Fruit fly (Drosophila melanogaster) whole organism, adult: ENCODE data around the gene Chsy.
A peak's percentile ranks its signal among the peaks of the same experiment; 100 is the strongest.

Experiments
- CG11617 ChIP-seq: fragments of 200-800 bp; sonication (Bioruptor generic); optimal IDR thresholded peaks from 2 replicates; lab custom pipeline; 2017; ENCODE audit warnings: mild to moderate bottlenecking, missing biosample characterization, missing genetic modification reagents, missing genetic modification characterization
- CG12768 ChIP-seq: fragments of 200-800 bp; sonication (Bioruptor generic); optimal IDR thresholded peaks from 2 replicates; lab custom pipeline; 2017; ENCODE audit warnings: missing biosample characterization, missing genetic modification characterization, mild to moderate bottlenecking, moderate library complexity, missing genetic modification reagents
- CG14711 ChIP-seq: fragments of 200-800 bp; sonication (Bioruptor generic); optimal IDR thresholded peaks from 2 replicates; lab custom pipeline; 2018; ENCODE audit warnings: missing biosample characterization, mild to moderate bottlenecking, missing genetic modification characterization, moderate library complexity
- CG1620 ChIP-seq: fragments of 200-800 bp; sonication (Bioruptor generic); optimal IDR thresholded peaks from 2 replicates; lab custom pipeline; 2016; ENCODE audit warnings: missing biosample characterization, missing genetic modification characterization
- CG33017 ChIP-seq: fragments of 200-800 bp; sonication (Bioruptor generic); optimal IDR thresholded peaks from 2 replicates; lab custom pipeline; 2018; ENCODE audit warnings: missing biosample characterization, mild to moderate bottlenecking, missing genetic modification characterization, moderate library complexity
- CG5204 ChIP-seq: fragments of 200-800 bp; sonication (Bioruptor generic); optimal IDR thresholded peaks from 2 replicates; lab custom pipeline; 2016; ENCODE audit warnings: missing biosample characterization, missing genetic modification characterization
- CG7045 ChIP-seq: fragments of 200-800 bp; sonication (Bioruptor generic); optimal IDR thresholded peaks from 2 replicates; lab custom pipeline; 2017; ENCODE audit warnings: missing biosample characterization, mild to moderate bottlenecking, missing genetic modification characterization
- CG7101 ChIP-seq: fragments of 200-800 bp; sonication (Bioruptor generic); optimal IDR thresholded peaks from 2 replicates; lab custom pipeline; 2018; ENCODE audit warnings: missing biosample characterization, mild to moderate bottlenecking, missing genetic modification characterization, moderate library complexity
- Clk ChIP-seq: fragments of 200-800 bp; sonication (Bioruptor generic); optimal IDR thresholded peaks from 2 replicates; lab custom pipeline; 2017; ENCODE audit warnings: missing biosample characterization, missing genetic modification characterization
- Crg-1 ChIP-seq: fragments of 200-800 bp; sonication (Bioruptor generic); optimal IDR thresholded peaks from 2 replicates; lab custom pipeline; 2016; ENCODE audit warnings: missing biosample characterization, missing genetic modification characterization
- Hr96 ChIP-seq: fragments of 200-800 bp; sonication (Bioruptor generic); optimal IDR thresholded peaks from 2 replicates; lab custom pipeline; 2016; ENCODE audit warnings: missing biosample characterization, missing genetic modification characterization
- Mnt ChIP-seq: fragments of 200-800 bp; sonication (Bioruptor generic); optimal IDR thresholded peaks from 2 replicates; lab custom pipeline; 2016; ENCODE audit warnings: missing biosample characterization, mild to moderate bottlenecking, missing genetic modification characterization
- bab1 ChIP-seq: fragments of 200-800 bp; sonication (Bioruptor generic); optimal IDR thresholded peaks from 3 replicates; lab custom pipeline; 2019; ENCODE audit warnings: missing biosample characterization, mild to moderate bottlenecking, missing genetic modification characterization, moderate library complexity
- cic ChIP-seq: fragments of 200-800 bp; sonication (Bioruptor generic); optimal IDR thresholded peaks from 2 replicates; lab custom pipeline; 2017; ENCODE audit warnings: missing biosample characterization, mild to moderate bottlenecking, missing genetic modification characterization, moderate library complexity
- cnc ChIP-seq, 2 experiments: fragments of >200 bp; optimal IDR thresholded peaks; 2 replicates each; lab custom pipeline; 2017
- kay ChIP-seq: fragments of 200-800 bp; sonication (Bioruptor generic); peaks from one replicate; lab custom pipeline; 2016; ENCODE audit warnings: missing biosample characterization, missing genetic modification characterization, borderline replicate concordance
- ovo ChIP-seq: fragments of 200-800 bp; sonication (Bioruptor generic); optimal IDR thresholded peaks from 2 replicates; lab custom pipeline; 2016; ENCODE audit warnings: missing biosample characterization, missing genetic modification characterization
- pad ChIP-seq: fragments of 200-800 bp; sonication (Bioruptor generic); optimal IDR thresholded peaks from 3 replicates; lab custom pipeline; 2017; ENCODE audit warnings: missing biosample characterization, missing genetic modification characterization, mild to moderate bottlenecking, moderate library complexity, missing genetic modification reagents
- tj ChIP-seq: fragments of 200-800 bp; sonication (Bioruptor generic); optimal IDR thresholded peaks from 3 replicates; lab custom pipeline; 2017; ENCODE audit warnings: missing biosample characterization, mild to moderate bottlenecking, missing genetic modification characterization, moderate library complexity
- toe ChIP-seq: fragments of 200-800 bp; sonication (Bioruptor generic); optimal IDR thresholded peaks from 2 replicates; lab custom pipeline; 2016; ENCODE audit warnings: missing biosample characterization, missing genetic modification characterization

Chsy gene

DNA sequence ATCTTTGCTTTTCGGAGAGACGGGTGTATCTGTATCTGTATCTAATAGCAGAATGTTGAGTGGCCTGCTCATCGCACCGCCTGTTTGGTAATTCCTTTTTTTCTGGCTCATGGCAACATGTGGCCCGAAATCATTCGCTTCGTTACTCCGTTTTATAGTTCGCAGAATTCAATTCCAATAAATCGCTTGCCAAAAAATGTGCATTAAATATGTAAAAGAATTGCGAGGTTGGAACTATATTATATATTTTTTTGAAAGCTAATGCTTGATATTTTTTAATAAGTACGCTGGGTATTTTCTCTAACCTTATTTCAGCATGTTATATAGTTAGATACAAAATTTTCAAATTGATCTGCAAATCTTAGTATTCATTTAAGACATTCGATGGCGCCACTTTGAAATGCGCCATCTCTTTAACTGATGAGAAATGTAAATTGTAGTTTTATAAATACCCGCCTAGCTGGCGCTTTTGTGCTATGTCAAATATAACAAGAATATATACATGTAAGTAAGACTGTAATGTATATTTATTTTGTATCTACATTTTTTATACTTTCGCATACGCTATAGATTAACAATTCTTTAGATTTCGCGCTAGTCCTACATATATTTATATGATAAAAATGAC is 1.0 kb upstream of the Chsy start:
- TF ChIP-seq Crg-1 (GFP tag; lab: Kevin White, UChicago) (no peak), CG1620 (GFP tag; lab: Kevin White, UChicago) (peak; percentile 59), Mnt (GFP tag; lab: Kevin White, UChicago) (peak; percentile 4), Clk (GFP tag; lab: Kevin White, UChicago) (no peak), CG12768 (no peak), tj (GFP tag; lab: Kevin White, UChicago) (no peak)

DNA sequence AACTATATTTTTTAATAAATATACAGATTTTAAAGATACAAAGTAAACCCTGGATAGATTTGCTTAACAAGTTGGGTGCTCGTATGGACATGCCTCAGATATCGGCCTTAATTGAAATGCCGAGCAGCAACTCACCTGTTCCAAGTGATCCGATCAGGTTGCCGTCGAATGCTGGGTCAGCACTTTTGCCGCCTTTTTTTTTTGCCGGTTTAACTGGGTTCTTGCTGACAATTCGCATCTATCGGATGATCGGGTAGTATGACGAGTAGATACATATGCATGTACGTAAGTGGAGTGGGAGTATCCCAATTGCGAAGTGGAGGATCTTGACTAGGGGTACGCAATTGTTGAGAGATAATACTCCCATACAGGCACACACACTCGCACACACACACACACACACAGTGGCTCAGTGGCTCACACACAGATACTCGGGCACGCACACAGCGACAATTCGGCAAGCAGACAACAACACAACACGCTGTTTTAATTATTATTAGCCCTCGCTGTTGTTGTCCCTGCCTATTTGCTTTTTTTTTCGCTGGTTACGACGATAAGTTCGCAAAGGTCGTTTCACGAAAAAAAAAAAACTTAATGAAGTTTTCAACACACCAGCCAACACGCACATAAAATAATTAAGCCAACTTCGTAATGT is 385 bp downstream of the Chsy start:
- TF ChIP-seq CG5204 (GFP tag; lab: Kevin White, UChicago) = no peak
- TF ChIP-seq bab1 (GFP tag; lab: Kevin White, UChicago) = no peak
- peak; percentile 32 for TF ChIP-seq Mnt (GFP tag; lab: Kevin White, UChicago)
- no peak for TF ChIP-seq Clk (GFP tag; lab: Kevin White, UChicago)
- TF ChIP-seq tj (GFP tag; lab: Kevin White, UChicago) = peak; percentile 97

- TF ChIP-seq ovo (GFP tag; lab: Kevin White, UChicago) (no peak), CG5204 (GFP tag; lab: Kevin White, UChicago) (no peak), CG1620 (GFP tag; lab: Kevin White, UChicago) (no peak), CG11617 (GFP tag; lab: Kevin White, UChicago) (no peak), CG7101 (tag; lab: Kevin White, UChicago) (peak; percentile 3), CG12768 (no peak), Hr96 (GFP tag; lab: Kevin White, UChicago) (no peak)
These were observed 1.4 kb downstream of the Chsy start for dm6 chrX:15591721-15592491.

dm6 chrX:15587433-15587832 is 5.9 kb downstream of the Chsy start, which contains the start of gene Alp11:
TSS of gene Alp11 (plus strand) at chrX:15587733.
- no peak for TF ChIP-seq CG7101 (tag; lab: Kevin White, UChicago)
- TF ChIP-seq CG1620 (GFP tag; lab: Kevin White, UChicago) = no peak
- TF ChIP-seq CG7045 (GFP tag; lab: Kevin White, UChicago) = no peak
- TF ChIP-seq Crg-1 (GFP tag; lab: Kevin White, UChicago) = no peak
- no peak for TF ChIP-seq CG33017
- TF ChIP-seq CG14711 (tag; lab: Kevin White, UChicago) = no peak
- no peak for TF ChIP-seq tj (GFP tag; lab: Kevin White, UChicago)
- TF ChIP-seq kay (GFP tag; lab: Kevin White, UChicago) = no peak
- no peak for TF ChIP-seq cic
- no peak for TF ChIP-seq Hr96 (GFP tag; lab: Kevin White, UChicago)
- TF ChIP-seq CG12768 = no peak
- TF ChIP-seq Clk (GFP tag; lab: Kevin White, UChicago) = no peak
- no peak for TF ChIP-seq toe (GFP tag; lab: Kevin White, UChicago)
- TF ChIP-seq CG5204 (GFP tag; lab: Kevin White, UChicago) = no peak
- TF ChIP-seq pad = no peak

DNA sequence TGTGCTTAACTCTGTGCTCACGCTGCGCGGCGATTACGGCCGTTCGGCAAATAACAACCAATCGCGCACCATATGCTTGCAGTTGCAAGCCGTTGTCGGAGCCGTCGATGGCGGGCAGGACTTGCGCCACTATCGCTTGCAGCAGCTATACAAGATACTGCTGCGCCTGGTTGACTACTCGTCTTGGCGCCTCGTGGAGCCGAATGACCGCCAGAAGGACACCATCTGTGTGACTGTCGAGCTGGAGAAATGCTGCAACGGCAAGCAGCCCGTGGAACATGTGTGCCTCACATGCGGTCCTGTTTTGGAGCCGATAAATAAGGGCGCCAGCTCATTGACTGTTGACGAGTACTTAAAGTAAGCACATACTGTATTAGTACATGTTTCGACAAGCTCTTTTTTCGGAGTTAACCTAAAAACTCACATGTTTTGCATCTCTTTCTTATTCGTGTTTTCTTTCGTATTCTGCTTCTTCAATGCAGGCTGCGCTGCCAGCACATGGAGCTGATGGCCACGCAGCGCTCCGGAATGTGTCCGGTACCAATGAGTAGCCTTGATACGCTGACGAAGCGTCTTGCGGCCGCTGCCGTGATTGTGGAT is 9.4 kb downstream of the Chsy start:
- TF ChIP-seq tj (GFP tag; lab: Kevin White, UChicago) = peak; percentile 10
- TF ChIP-seq Crg-1 (GFP tag; lab: Kevin White, UChicago) = no peak

dm6 chrX:15582853-15583252 is 10.5 kb downstream of the Chsy start, which contains the start of the genes CG9215 and CG8097:
TSS of gene CG9215 (minus strand) at chrX:15582874.
TSS of gene CG8097 (plus strand) at chrX:15583159.
- TF ChIP-seq CG7101 (tag; lab: Kevin White, UChicago) (peak; percentile 58), cnc (optimal IDR thresholded peaks at IDR 0.05; lab: Kevin White, UChicago) (no peak), Clk (GFP tag; lab: Kevin White, UChicago) (no peak), Crg-1 (GFP tag; lab: Kevin White, UChicago) (peak; percentile 51), Hr96 (GFP tag; lab: Kevin White, UChicago) (peak; percentile 75), cic (no peak), pad (peak; percentile 49), CG1620 (GFP tag; lab: Kevin White, UChicago) (peak; percentile 83), ovo (GFP tag; lab: Kevin White, UChicago) (peak; percentile 38), kay (GFP tag; lab: Kevin White, UChicago) (no peak), Mnt (GFP tag; lab: Kevin White, UChicago) (peak; percentile 69), CG12768 (no peak), CG7045 (GFP tag; lab: Kevin White, UChicago) (no peak), CG5204 (GFP tag; lab: Kevin White, UChicago) (peak; percentile 64), tj (GFP tag; lab: Kevin White, UChicago) (peak; percentile 15), bab1 (GFP tag; lab: Kevin White, UChicago) (peak; percentile 65), CG14711 (tag; lab: Kevin White, UChicago) (peak; percentile 58), toe (GFP tag; lab: Kevin White, UChicago) (peak; percentile 73), CG11617 (GFP tag; lab: Kevin White, UChicago) (peak; percentile 57), CG33017 (no peak)
